Fruit fly (Drosophila melanogaster): ENCODE measurements around the gene Remo.

Gene Remo

DNA sequence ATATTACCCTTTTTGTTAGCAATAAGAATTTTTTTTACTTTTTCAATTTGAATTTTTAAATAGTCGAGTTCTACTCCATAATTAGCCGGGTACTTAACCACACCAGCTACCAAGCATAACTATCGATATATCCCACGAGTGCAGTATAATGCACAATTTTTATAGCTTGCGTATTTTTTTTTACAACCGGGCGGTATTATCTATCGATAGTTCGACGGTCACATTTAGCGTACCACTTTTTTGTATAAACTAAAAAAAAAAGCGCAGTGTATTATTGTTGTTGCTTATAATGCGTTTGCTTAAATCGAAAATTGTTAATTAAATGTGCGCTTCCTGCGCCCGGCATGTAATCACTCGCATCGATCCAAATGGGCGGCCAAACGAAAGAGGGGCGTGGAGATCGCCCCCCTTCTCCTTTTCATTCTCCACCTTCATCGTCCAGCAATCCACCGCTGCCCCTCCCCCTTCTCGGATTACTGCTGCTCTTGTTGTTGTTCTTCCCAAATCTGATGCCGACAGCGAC is at the start of gene Remo (continued):
- TF ChIP-seq sqz (GFP tag; optimal IDR thresholded peaks at IDR 0.05): peak; percentile 78
- peak; percentile 79 for TF ChIP-seq Bgb (GFP tag; IDR thresholded peaks at IDR 0.05; ENCODE audit: partially characterized antibody)
- peak; percentile 66 for TF ChIP-seq CG4617 (GFP tag; optimal IDR thresholded peaks at IDR 0.05; ENCODE audit: borderline replicate concordance)
- TF ChIP-seq nom (GFP tag; optimal IDR thresholded peaks at IDR 0.05): peak; percentile 61
- TF ChIP-seq Elba2 (GFP tag; optimal IDR thresholded peaks at IDR 0.05): peak; percentile 89
- TF ChIP-seq CG14667 (GFP tag; IDR thresholded peaks at IDR 0.05): no peak
- peak; percentile 81 for TF ChIP-seq CG2116 (GFP tag; optimal IDR thresholded peaks at IDR 0.05)
- TF ChIP-seq nmo (GFP tag; optimal IDR thresholded peaks at IDR 0.05): peak; percentile 59
- no peak for TF ChIP-seq zfh2 (GFP tag; optimal IDR thresholded peaks at IDR 0.05)
- peak; percentile 95 for TF ChIP-seq gfzf (GFP tag; optimal IDR thresholded peaks at IDR 0.05)
- no peak for TF ChIP-seq CG8388 (GFP tag; optimal IDR thresholded peaks at IDR 0.05)
- TF ChIP-seq HLH4C (GFP tag; IDR thresholded peaks at IDR 0.05; ENCODE audit: partially characterized antibody): peak; percentile 57; the same call in 2 of the 3 replicates
- no peak for TF ChIP-seq Hsf (GFP tag; optimal IDR thresholded peaks at IDR 0.05)
- peak; percentile 73 for TF ChIP-seq Lhr (GFP tag; optimal IDR thresholded peaks at IDR 0.05)
- TF ChIP-seq BEAF-32 (GFP tag; optimal IDR thresholded peaks at IDR 0.05): peak; percentile 89
- TF ChIP-seq shn (GFP tag; optimal IDR thresholded peaks at IDR 0.05): no peak
- peak; percentile 32 for TF ChIP-seq stwl (tag; optimal IDR thresholded peaks at IDR 0.05)
- peak; percentile 19 for TF ChIP-seq CG33213 (GFP tag; optimal IDR thresholded peaks at IDR 0.05)
- peak; percentile 1 for TF ChIP-seq CG30403 (GFP tag; optimal IDR thresholded peaks at IDR 0.05)
- TF ChIP-seq Atf3 (GFP tag; optimal IDR thresholded peaks at IDR 0.05): no peak
- peak; percentile 39 for TF ChIP-seq ewg (GFP tag; optimal IDR thresholded peaks at IDR 0.05)
- TF ChIP-seq nau (GFP tag; optimal IDR thresholded peaks at IDR 0.05): no peak
- peak; percentile 24 for TF ChIP-seq Nf-YC (tag; optimal IDR thresholded peaks at IDR 0.05)
- peak; percentile 72; the same call in 1 of the 2 replicates for TF ChIP-seq CG42726 (GFP tag; IDR thresholded peaks at IDR 0.05; ENCODE audit: partially characterized antibody)
- peak; percentile 60 for TF ChIP-seq HmgZ (tag; optimal IDR thresholded peaks at IDR 0.05)
- TF ChIP-seq pzg (GFP tag; optimal IDR thresholded peaks at IDR 0.05): peak; percentile 92
- peak; percentile 59; the same call in 1 of the 2 replicates for TF ChIP-seq inv (GFP tag; IDR thresholded peaks at IDR 0.05; ENCODE audit: partially characterized antibody)
- 0 out of 3 replicates have a peak, but pooled peaks have one; percentile 7 for TF ChIP-seq zen2 (GFP tag; IDR thresholded peaks at IDR 0.05; ENCODE audit: partially characterized antibody)
- TF ChIP-seq CG6791 (GFP tag; IDR thresholded peaks at IDR 0.05; ENCODE audit: partially characterized antibody): peak; percentile 61; the same call in 1 of the 3 replicates
- TF ChIP-seq bcd (GFP tag; optimal IDR thresholded peaks at IDR 0.05): peak; percentile 72
- no peak for TF ChIP-seq CG4820 (GFP tag; optimal IDR thresholded peaks at IDR 0.05)
- peak in 1 of 2 experiments; percentile 84 for TF ChIP-seq insv (GFP tag; optimal IDR thresholded peaks at IDR 0.05)
- peak; percentile 21 for TF ChIP-seq CG2712 (tag; optimal IDR thresholded peaks at IDR 0.05)
- TF ChIP-seq CG10147 (GFP tag; optimal IDR thresholded peaks at IDR 0.05): peak; percentile 20
- TF ChIP-seq pnt (GFP tag; optimal IDR thresholded peaks at IDR 0.05): no peak
- peak; percentile 61 for TF ChIP-seq hbn (GFP tag; IDR thresholded peaks at IDR 0.05; ENCODE audit: partially characterized antibody)
- peak; percentile 46 for TF ChIP-seq CG10267 (tag; optimal IDR thresholded peaks at IDR 0.05)
- TF ChIP-seq CG8924 (tag; optimal IDR thresholded peaks at IDR 0.05): peak; percentile 46
- peak; percentile 81 for TF ChIP-seq CG13287 (GFP tag; IDR thresholded peaks at IDR 0.05; ENCODE audit: partially characterized antibody)
- TF ChIP-seq Abd-B (GFP tag; optimal IDR thresholded peaks at IDR 0.05): peak; percentile 92
- no peak for TF ChIP-seq CG4424 (GFP tag; optimal IDR thresholded peaks at IDR 0.05)
- no peak for TF ChIP-seq CG32532 (GFP tag; IDR thresholded peaks at IDR 0.05)
